Fruit fly (Drosophila melanogaster) S2 (cell line): Measurements from ENCODE around the gene Nhe1.

ENCODE experiments used
- CG8478 ChIP-seq: fragments of >200 bp; optimal IDR thresholded peaks from 2 replicates; lab custom pipeline; 2018
- CTCF ChIP-seq, 2 experiments: fragments of >200 bp; optimal IDR thresholded peaks; 2 replicates each; lab custom pipeline; 2018

The Nhe1 gene

DNA sequence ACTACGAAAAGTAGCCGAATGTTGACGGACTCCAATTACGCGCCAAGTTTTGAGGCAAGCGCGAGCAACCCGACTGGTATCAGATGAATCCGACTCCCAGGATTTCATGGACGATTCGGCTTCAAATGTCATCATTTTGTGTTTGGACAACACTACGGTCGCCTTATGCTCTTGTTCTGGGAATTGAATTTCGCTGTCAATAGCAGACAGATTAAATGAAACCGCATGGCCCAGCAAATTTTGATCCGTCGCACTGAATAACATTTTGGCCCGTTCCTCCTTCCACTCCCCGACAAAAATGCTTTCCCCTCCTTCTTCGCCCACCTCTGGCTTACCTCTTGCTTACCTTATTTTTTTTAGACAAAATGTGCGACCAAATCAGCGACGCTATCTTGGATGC lies 3.5 kb upstream of the Nhe1 start:
- TF ChIP-seq CTCF (optimal IDR thresholded peaks at IDR 0.05; lab: Kevin White, UChicago) (no peak), CG8478 (lab: Kevin White, UChicago) (no peak)

DNA sequence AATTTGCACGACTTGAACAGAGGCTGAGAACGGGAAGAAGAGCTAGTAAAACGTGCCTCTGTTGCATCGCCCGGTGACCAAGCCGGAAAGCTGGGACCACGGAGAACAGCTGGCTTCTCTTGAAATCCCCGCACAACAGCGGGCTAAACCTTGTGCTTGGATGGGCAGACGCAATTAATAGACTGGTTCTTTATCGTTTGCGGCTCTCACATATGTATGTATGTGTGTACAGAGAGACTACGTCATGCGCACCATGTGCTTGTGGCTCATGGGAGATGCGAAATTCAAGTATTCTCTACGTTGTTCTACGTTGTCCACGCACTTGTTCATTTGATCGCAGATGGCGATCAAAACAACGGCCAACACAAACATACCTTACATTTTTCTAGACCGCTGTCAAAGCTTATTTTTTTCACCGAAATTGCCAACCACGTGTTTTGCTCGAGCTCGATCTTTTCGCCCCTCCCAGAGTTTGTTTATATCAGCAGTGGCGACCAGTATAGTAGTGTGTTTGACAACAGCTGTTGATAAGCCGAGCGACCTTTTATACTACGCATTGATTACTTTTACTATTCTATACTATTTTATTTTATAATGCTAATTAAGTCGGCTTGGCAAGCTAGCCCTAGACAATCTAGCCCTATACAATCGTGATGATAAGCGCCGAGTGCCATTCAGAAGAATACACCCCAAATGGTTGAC lies 2.7 kb upstream of the Nhe1 start:
- no peak for TF ChIP-seq CTCF (optimal IDR thresholded peaks at IDR 0.05; lab: Kevin White, UChicago)
- TF ChIP-seq CG8478 (lab: Kevin White, UChicago): no peak

DNA sequence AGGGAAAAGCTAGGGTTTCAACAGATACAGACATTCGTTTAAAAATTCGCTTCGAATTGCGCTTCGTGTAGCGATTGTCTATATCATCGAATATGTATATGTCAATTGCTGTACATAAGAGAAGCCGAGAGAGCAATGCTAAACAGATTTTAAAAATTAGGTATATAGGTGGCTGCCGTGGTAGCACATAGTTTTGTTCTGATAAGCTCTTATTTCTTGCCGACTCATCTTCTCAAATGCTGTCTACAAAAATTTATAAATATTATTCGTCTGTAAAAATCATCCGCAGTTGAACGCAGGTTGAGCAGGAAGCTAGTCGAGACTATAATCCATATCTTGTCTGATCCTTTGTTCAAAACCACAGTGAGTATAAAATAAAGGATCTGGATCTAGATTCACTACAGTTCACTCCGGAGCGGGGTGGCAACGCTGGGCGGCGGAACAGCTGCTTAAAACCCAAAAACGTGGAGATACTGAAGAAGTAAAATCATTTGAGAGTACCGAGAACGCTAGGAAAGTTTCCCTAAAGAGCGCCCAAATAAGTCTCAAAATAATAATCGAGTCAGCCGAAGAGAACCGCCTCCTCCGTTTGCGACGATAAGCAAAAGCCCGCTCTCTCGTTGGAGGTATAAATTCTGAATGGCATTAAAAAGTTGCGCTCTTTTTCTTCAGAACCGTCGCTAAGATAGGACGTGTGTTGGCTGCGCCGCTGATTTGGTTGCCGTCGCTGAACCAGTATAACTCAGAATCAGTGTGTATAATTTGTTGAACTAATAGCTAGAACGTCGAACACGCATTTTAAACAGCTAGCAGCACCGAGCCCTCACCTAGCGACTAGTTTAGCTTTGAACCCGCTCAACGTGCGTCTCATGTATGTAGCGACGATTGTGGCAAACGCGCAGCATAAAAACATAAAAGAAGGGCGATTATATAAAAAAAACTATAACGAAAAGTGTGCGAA lies 1.2 kb upstream of the Nhe1 start:
- peak in 1 of 2 experiments; percentile 2 for TF ChIP-seq CTCF (optimal IDR thresholded peaks at IDR 0.05; lab: Kevin White, UChicago)
- TF ChIP-seq CG8478 (lab: Kevin White, UChicago): no peak

- TF ChIP-seq CG8478 (lab: Kevin White, UChicago) (no peak), CTCF (optimal IDR thresholded peaks at IDR 0.05; lab: Kevin White, UChicago) (no peak)
Measured at dm6 chr2L:107032-107431, 500 bp upstream of the Nhe1 start.

DNA sequence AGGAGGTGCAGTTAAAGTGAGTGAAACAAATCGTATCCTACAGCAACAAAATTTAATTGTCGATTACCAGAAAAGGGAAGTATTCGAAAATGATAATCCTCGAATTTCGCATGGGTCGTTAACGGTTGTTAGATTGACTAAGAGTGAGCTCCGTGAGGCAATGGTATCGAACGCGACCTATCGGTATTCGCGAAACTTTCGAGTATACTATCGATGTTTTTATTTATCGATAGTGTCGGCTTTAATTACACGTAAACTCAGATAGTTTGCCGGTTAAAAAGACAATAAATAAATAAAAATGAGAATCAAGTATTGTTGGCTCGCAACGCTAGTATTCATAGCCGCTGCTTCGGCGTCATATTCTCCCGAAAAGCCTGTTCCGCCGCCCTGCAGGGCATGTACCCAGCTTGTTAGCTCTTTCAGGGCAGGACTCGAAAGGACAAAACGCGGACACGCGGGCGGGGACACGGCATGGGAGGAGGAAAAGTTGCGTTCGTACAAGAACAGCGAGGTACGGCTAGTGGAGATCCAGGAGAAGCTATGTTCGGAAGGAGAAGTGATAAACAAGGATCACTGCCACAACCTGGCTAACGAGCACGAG lies 4.3 kb downstream of the Nhe1 start, which contains the start of gene Creld:
TSS of gene Creld (plus strand) at position 220 of the 601 bp plus-strand sequence.
- peak; percentile 24 to 38 for TF ChIP-seq CTCF (optimal IDR thresholded peaks at IDR 0.05; lab: Kevin White, UChicago)
- no peak for TF ChIP-seq CG8478 (lab: Kevin White, UChicago)

dm6 chr2L:94639-95059 lies 11.9 kb downstream of the Nhe1 start, which contains the start of gene Zir:
Gene Zir, plus strand, starts transcription at chr2L:94739.
- no peak for TF ChIP-seq CTCF (optimal IDR thresholded peaks at IDR 0.05; lab: Kevin White, UChicago)
- TF ChIP-seq CG8478 (lab: Kevin White, UChicago): no peak

- TF ChIP-seq CG8478 (lab: Kevin White, UChicago): no peak
- TF ChIP-seq CTCF (optimal IDR thresholded peaks at IDR 0.05; lab: Kevin White, UChicago): no peak
Measured at dm6 chr2L:94096-94495, 12.4 kb downstream of the Nhe1 start.

- TF ChIP-seq CTCF (optimal IDR thresholded peaks at IDR 0.05; lab: Kevin White, UChicago) (no peak), CG8478 (lab: Kevin White, UChicago) (no peak)
Measured at dm6 chr2L:92993-93392, 13.5 kb downstream of the Nhe1 start.

dm6 chr2L:91830-92229 lies 14.7 kb downstream of the Nhe1 start:
- TF ChIP-seq CG8478 (lab: Kevin White, UChicago): no peak
- TF ChIP-seq CTCF (optimal IDR thresholded peaks at IDR 0.05; lab: Kevin White, UChicago): no peak

DNA sequence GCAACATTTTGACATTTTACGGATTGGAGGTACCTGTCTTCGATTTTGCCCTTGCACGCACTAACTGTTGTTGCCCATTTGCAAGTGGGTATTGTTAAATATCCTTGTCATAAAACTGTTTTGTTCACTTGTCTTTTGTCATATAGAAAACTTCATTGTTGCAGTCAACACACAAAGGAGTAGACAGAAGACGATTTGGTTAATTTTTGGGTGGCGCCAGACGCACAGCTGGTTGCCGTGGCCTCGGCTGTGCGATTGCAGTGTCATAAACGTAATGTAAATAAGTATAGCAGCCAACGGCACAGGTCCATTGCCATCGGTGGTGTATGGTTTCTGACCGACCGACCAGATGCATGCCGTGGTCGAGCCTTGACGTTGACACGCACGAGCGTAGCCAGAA lies 15.2 kb downstream of the Nhe1 start:
- TF ChIP-seq CG8478 (lab: Kevin White, UChicago) (no peak), CTCF (optimal IDR thresholded peaks at IDR 0.05; lab: Kevin White, UChicago) (no peak)

DNA sequence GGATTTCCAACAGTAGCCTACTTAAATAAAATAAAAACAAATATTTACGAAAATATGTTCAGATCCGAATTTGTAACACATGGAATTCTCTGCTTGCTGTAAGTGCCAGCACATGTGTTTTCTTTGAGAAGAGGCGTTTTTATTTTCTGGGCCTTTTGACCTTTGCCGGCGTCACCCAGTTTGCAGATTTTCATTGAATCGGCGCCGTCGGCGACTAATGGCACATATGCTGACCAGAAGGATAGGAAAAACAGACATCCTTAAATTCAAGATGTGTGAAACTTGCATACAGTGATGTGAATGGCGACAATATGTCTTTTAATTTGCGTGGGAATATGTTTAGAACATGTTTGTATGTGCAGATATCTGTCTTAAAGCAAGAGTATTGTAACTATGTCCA lies 16.5 kb downstream of the Nhe1 start:
- TF ChIP-seq CG8478 (lab: Kevin White, UChicago): no peak

DNA sequence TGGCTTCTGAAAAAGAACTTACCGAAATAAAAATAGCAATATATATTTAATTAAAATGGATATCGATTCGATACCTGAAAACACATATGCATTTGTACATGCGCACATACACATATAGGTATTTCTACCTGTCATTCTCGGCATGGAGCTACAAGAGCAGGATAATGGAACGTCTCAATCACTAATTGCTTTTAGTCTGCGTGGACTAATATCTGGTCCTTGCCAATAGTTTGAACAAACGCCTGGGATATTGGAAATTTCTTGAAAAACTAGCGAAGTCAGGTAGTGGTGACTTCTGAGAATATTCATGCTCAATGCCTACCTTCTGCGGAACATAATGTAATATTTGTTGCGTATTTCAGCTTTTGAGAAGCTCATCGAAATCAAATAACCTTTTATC lies 17.4 kb downstream of the Nhe1 start:
- TF ChIP-seq CG8478 (lab: Kevin White, UChicago) (no peak), CTCF (optimal IDR thresholded peaks at IDR 0.05; lab: Kevin White, UChicago) (no peak)

DNA sequence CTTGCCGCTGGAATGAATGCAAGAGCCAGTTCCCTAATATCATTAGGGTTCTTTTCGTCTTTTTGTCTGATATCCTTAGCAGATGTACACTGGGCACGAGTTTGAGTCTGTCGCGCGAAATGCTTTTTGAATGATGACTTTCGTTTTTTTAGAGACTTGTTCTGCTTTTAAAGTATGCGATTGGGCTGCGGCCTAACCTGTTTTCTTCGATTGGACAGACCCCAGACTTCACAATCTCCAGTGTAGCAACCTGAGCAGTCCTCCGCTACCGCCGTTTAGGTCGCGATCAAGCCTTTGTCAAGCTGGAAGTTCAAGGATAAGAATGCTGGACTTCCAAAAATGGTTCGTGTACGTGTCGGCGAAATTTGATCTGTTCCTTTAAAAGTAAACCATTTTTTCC lies 18.0 kb downstream of the Nhe1 start:
- TF ChIP-seq CG8478 (lab: Kevin White, UChicago) (no peak), CTCF (optimal IDR thresholded peaks at IDR 0.05; lab: Kevin White, UChicago) (no peak)

DNA sequence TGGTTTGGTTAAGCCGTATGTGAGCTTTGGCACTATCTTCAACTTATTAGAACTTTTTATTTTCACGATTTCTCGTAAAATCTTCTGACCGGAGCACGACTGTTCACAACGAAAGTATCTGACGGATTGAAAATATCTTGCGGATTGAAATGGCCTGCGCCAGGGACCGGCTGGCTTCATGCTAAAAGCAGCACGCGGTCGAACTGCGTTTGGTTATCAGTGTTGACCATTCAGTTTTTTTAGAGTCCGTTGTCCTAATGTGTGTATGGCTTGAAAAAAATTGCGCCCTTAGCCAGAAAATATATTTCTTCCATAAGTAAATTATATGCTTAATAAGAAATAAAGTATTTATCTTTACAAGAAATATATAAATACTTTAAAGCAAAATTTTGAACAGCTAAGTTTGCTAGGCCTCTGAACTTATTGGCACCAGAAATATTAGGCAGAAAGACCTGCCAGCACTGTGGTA lies 19.2 kb downstream of the Nhe1 start, which contains the start of gene net:
TSS of gene net (minus strand) at position 133 of the 469 bp plus-strand sequence.
- TF ChIP-seq CTCF (optimal IDR thresholded peaks at IDR 0.05; lab: Kevin White, UChicago): no peak
- no peak for TF ChIP-seq CG8478 (lab: Kevin White, UChicago)
